Worm (Caenorhabditis elegans) whole organism, L1 larva: ENCODE results near the gene Y45F3A.4.

Experiments used
- C04F5.9 ChIP-seq: sonication (generic microtip); optimal IDR thresholded peaks from 2 replicates; lab custom pipeline; 2016; ENCODE audit warnings: missing genetic modification characterization, missing compliant biosample characterization
- C16A3.4 ChIP-seq: fragments of 150-350 bp; optimal IDR thresholded peaks from 2 replicates; lab custom pipeline; 2014; ENCODE audit warnings: missing biosample characterization, missing genetic modification characterization
- Y116A8C.19 ChIP-seq: sonication (generic microtip); optimal IDR thresholded peaks from 2 replicates; lab custom pipeline; 2016; ENCODE audit warnings: missing compliant biosample characterization, missing genetic modification characterization, borderline replicate concordance
- alr-1 ChIP-seq: fragments of 200-800 bp; sonication (Bioruptor generic); optimal IDR thresholded peaks from 2 replicates; lab custom pipeline; 2018; ENCODE audit warnings: borderline replicate concordance, mild to moderate bottlenecking, missing genetic modification characterization, missing compliant biosample characterization
- aly-2 ChIP-seq: fragments of 150-350 bp; optimal IDR thresholded peaks from 2 replicates; lab custom pipeline; 2014; ENCODE audit warnings: missing biosample characterization, missing genetic modification characterization
- ama-1 ChIP-seq: fragments of 150-350 bp; optimal IDR thresholded peaks from 2 replicates; lab custom pipeline; 2014
- ceh-8 ChIP-seq: fragments of 200-800 bp; sonication (Bioruptor generic); optimal IDR thresholded peaks from 2 replicates; lab custom pipeline; 2018; ENCODE audit warnings: mild to moderate bottlenecking, missing genetic modification characterization, moderate library complexity, missing compliant biosample characterization
- ceh-88 ChIP-seq: fragments of 200-800 bp; sonication (Bioruptor generic); IDR thresholded peaks from 2 replicates; pipeline ENCODE4 v1.3.6; 2022; ENCODE audit warnings: missing genetic modification characterization, missing compliant biosample characterization
- ces-1 ChIP-seq: fragments of 150-350 bp; optimal IDR thresholded peaks from 2 replicates; lab custom pipeline; 2014; ENCODE audit warnings: missing biosample characterization, missing genetic modification reagents, missing genetic modification characterization
- dsc-1 ChIP-seq: sonication (generic microtip); optimal IDR thresholded peaks from 2 replicates; lab custom pipeline; 2016; ENCODE audit warnings: mild to moderate bottlenecking, missing genetic modification characterization, missing compliant biosample characterization
- efl-1 ChIP-seq, 4 experiments: fragments of 150-350 bp; optimal IDR thresholded peaks in 3 of 4; peaks in 1 of 4; 1 replicate in 1 of 4; 2 replicates in 3 of 4; lab custom pipeline; 2014; ENCODE audit warnings: missing biosample characterization in 2 of 4, missing genetic modification characterization in 2 of 4, missing genetic modification reagents in 2 of 4
- efl-3 ChIP-seq: fragments of 200-800 bp; sonication (Bioruptor generic); optimal IDR thresholded peaks from 2 replicates; lab custom pipeline; 2018; ENCODE audit warnings: mild to moderate bottlenecking, missing genetic modification characterization, missing compliant biosample characterization
- egl-13 ChIP-seq: sonication (generic microtip); optimal IDR thresholded peaks from 2 replicates; lab custom pipeline; 2016; ENCODE audit warnings: missing genotype, missing genetic modification reagents, missing genetic modification characterization, missing compliant biosample characterization
- elt-3 ChIP-seq, 6 experiments: fragments of 150-350 bp in 1 of 6; sonication (generic microtip); optimal IDR thresholded peaks; 2 replicates each; lab custom pipeline; 2017 to 2018; ENCODE audit warnings: missing biosample characterization in 6 of 6, missing genetic modification characterization in 6 of 6, inconsistent platforms in 1 of 6
- fkh-10 ChIP-seq: sonication (generic microtip); optimal IDR thresholded peaks from 2 replicates; lab custom pipeline; 2017; ENCODE audit warnings: missing biosample characterization, missing genetic modification reagents, missing genetic modification characterization
- fkh-8 ChIP-seq: sonication (generic microtip); optimal IDR thresholded peaks from 2 replicates; lab custom pipeline; 2016; ENCODE audit warnings: mild to moderate bottlenecking, missing genetic modification characterization, missing compliant biosample characterization
- fos-1 ChIP-seq: fragments of 150-350 bp; optimal IDR thresholded peaks from 2 replicates; lab custom pipeline; 2014; ENCODE audit warnings: missing biosample characterization, missing genetic modification characterization
- hlh-4 ChIP-seq: sonication (generic microtip); optimal IDR thresholded peaks from 2 replicates; lab custom pipeline; 2016; ENCODE audit warnings: mild to moderate bottlenecking, missing genetic modification characterization, missing compliant biosample characterization
- irx-1 ChIP-seq: sonication (generic microtip); optimal IDR thresholded peaks from 2 replicates; lab custom pipeline; 2016; ENCODE audit warnings: missing genetic modification characterization, missing compliant biosample characterization
- isw-1 ChIP-seq: fragments of 200-800 bp; sonication (Bioruptor generic); IDR thresholded peaks from 2 replicates; pipeline ENCODE4 v1.3.6; 2022; ENCODE audit warnings: missing genetic modification characterization, missing compliant biosample characterization
- jun-1 ChIP-seq: fragments of 150-350 bp; optimal IDR thresholded peaks from 2 replicates; lab custom pipeline; 2014; ENCODE audit warnings: missing biosample characterization, missing genetic modification reagents, missing genetic modification characterization
- lin-13 ChIP-seq: fragments of 150-350 bp; optimal IDR thresholded peaks from 2 replicates; lab custom pipeline; 2014; ENCODE audit warnings: missing biosample characterization, missing genetic modification reagents, missing genetic modification characterization
- lin-14 ChIP-seq: fragments of 200-800 bp; sonication (Bioruptor generic); optimal IDR thresholded peaks from 2 replicates; lab custom pipeline; 2018; ENCODE audit warnings: mild to moderate bottlenecking, missing genetic modification characterization, moderate library complexity, missing compliant biosample characterization
- lin-35 ChIP-seq, 2 experiments: fragments of 150-350 bp; optimal IDR thresholded peaks; 2 replicates each; lab custom pipeline; 2014; ENCODE audit warnings: missing biosample characterization in 2 of 2, missing genetic modification characterization in 2 of 2, missing genetic modification reagents in 2 of 2
- lin-39 ChIP-seq: fragments of 150-350 bp; optimal IDR thresholded peaks from 2 replicates; lab custom pipeline; 2014; ENCODE audit warnings: missing biosample characterization, missing genetic modification reagents, missing genetic modification characterization
- lir-3 ChIP-seq: sonication (generic microtip); optimal IDR thresholded peaks from 2 replicates; lab custom pipeline; 2016; ENCODE audit warnings: mild to moderate bottlenecking, missing genetic modification characterization, moderate library complexity, missing compliant biosample characterization; ENCODE audit not compliant: poor library complexity
- mdl-1 ChIP-seq, 2 experiments: fragments of 150-350 bp; optimal IDR thresholded peaks; 2 replicates each; lab custom pipeline; 2014 to 2017; ENCODE audit warnings: missing biosample characterization in 2 of 2, missing genetic modification characterization in 2 of 2, inconsistent platforms in 1 of 2
- nhr-11 ChIP-seq: fragments of 150-350 bp; optimal IDR thresholded peaks from 2 replicates; lab custom pipeline; 2014; ENCODE audit warnings: missing biosample characterization, missing genetic modification characterization
- nhr-19 ChIP-seq: fragments of 200-800 bp; sonication (Bioruptor generic); conservative IDR thresholded peaks from 2 replicates; pipeline ENCODE4 v1.3.6; 2022; ENCODE audit warnings: missing genetic modification characterization, missing compliant biosample characterization
- nhr-47 ChIP-seq: sonication (generic microtip); optimal IDR thresholded peaks from 2 replicates; lab custom pipeline; 2016; ENCODE audit warnings: mild to moderate bottlenecking, missing genetic modification characterization, moderate library complexity, missing compliant biosample characterization
- nhr-84 ChIP-seq: sonication (generic microtip); optimal IDR thresholded peaks from 2 replicates; lab custom pipeline; 2017; ENCODE audit warnings: missing biosample characterization, missing genetic modification characterization
- nhr-85 ChIP-seq: sonication (generic microtip); peaks from one replicate; lab custom pipeline; 2016; ENCODE audit warnings: missing genetic modification characterization, inconsistent platforms, missing compliant biosample characterization
- nhr-90 ChIP-seq: sonication (generic microtip); optimal IDR thresholded peaks from 2 replicates; lab custom pipeline; 2016; ENCODE audit warnings: mild to moderate bottlenecking, missing genetic modification characterization, missing compliant biosample characterization; ENCODE audit not compliant: poor library complexity
- pax-3 ChIP-seq: fragments of 200-800 bp; sonication (Bioruptor generic); optimal IDR thresholded peaks from 2 replicates; lab custom pipeline; 2018; ENCODE audit warnings: mild to moderate bottlenecking, missing genetic modification characterization, moderate library complexity, missing compliant biosample characterization
- rnt-1 ChIP-seq: sonication (generic microtip); optimal IDR thresholded peaks from 2 replicates; lab custom pipeline; 2016; ENCODE audit warnings: mild to moderate bottlenecking, missing genetic modification characterization, moderate library complexity, missing compliant biosample characterization
- snpc-4 ChIP-seq: fragments of 150-350 bp; optimal IDR thresholded peaks from 2 replicates; lab custom pipeline; 2014; ENCODE audit warnings: missing biosample characterization, missing genetic modification characterization
- snu-23 ChIP-seq: sonication (generic microtip); optimal IDR thresholded peaks from 2 replicates; lab custom pipeline; 2016; ENCODE audit warnings: missing genetic modification characterization, missing compliant biosample characterization
- sup-37 ChIP-seq: fragments of 200-800 bp; sonication (Bioruptor generic); optimal IDR thresholded peaks from 2 replicates; lab custom pipeline; 2018; ENCODE audit warnings: mild to moderate bottlenecking, missing genetic modification characterization, missing compliant biosample characterization
- swsn-7 ChIP-seq: sonication (generic microtip); optimal IDR thresholded peaks from 2 replicates; lab custom pipeline; 2016; ENCODE audit warnings: missing genetic modification characterization, missing compliant biosample characterization
- unc-130 ChIP-seq: fragments of 150-350 bp; optimal IDR thresholded peaks from 2 replicates; lab custom pipeline; 2017; ENCODE audit warnings: missing biosample characterization, missing genetic modification characterization, inconsistent platforms
- unc-30 ChIP-seq: sonication (generic microtip); optimal IDR thresholded peaks from 2 replicates; lab custom pipeline; 2017; ENCODE audit warnings: missing biosample characterization, missing genetic modification characterization
- unc-62 ChIP-seq: fragments of 150-350 bp; optimal IDR thresholded peaks from 2 replicates; lab custom pipeline; 2014; ENCODE audit warnings: missing biosample characterization, missing genetic modification reagents, missing genetic modification characterization
- unc-86 ChIP-seq: sonication (generic microtip); optimal IDR thresholded peaks from 2 replicates; lab custom pipeline; 2016; ENCODE audit warnings: missing genetic modification characterization, missing compliant biosample characterization
- vab-15 ChIP-seq: sonication (generic microtip); optimal IDR thresholded peaks from 2 replicates; lab custom pipeline; 2017; ENCODE audit warnings: missing genotype, mild to moderate bottlenecking, missing genetic modification characterization, missing compliant biosample characterization
- xbp-1 ChIP-seq: sonication (generic microtip); optimal IDR thresholded peaks from 2 replicates; lab custom pipeline; 2016; ENCODE audit warnings: missing genetic modification characterization, missing compliant biosample characterization
- zag-1 ChIP-seq: fragments of 150-350 bp; optimal IDR thresholded peaks from 2 replicates; lab custom pipeline; 2014; ENCODE audit warnings: missing biosample characterization, missing genetic modification characterization
- zip-4 ChIP-seq: fragments of 200-800 bp; sonication (Bioruptor generic); optimal IDR thresholded peaks from 2 replicates; lab custom pipeline; 2018; ENCODE audit warnings: mild to moderate bottlenecking, missing genetic modification characterization, moderate library complexity, missing compliant biosample characterization
- ztf-11 ChIP-seq, 2 experiments: sonication (generic microtip); optimal IDR thresholded peaks; 2 replicates each; lab custom pipeline; 2016 to 2017; ENCODE audit warnings: missing genetic modification characterization in 2 of 2, missing biosample characterization in 1 of 2, missing compliant biosample characterization in 1 of 2

The Y45F3A.4 gene

DNA sequence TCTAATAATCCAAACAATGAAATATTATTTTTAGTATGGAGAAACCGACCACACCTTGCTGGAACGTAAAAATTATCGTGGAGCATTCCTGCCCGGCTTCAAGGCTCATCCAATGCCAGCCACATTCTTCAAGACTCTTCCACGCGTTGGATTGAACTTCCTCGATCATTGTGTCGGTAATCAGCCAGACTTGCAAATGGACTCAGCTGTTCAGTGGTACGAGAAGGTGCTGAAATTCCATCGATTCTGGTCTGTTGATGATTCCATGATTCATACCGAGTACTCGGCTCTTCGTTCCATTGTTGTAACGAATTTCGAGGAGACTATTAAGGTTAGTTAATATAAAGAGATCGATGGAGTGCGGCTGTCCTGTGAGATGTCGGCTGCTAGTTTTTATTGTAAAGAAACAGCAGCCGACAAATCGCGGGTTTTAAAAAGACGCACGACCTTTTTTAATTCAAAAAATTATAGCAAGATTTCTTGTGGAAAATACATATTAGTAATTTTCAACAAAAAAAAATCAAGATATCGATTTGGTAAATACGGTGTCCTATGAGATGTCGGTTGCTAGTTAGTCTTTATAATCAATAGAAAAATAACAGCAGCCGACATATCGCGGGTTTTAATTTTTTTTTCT lies 39.0 kb downstream of the Y45F3A.4 start:
- TF ChIP-seq unc-30 (tag; lab: Kevin White, UChicago) (no peak), C16A3.4 (tag; lab: Kevin White, UChicago) (no peak), ceh-88 (GFP tag; lab: Robert Waterston, UW) (no peak), lin-14 (GFP tag; lab: Kevin White, UChicago) (no peak), nhr-11 (no peak), nhr-85 (tag; lab: Kevin White, UChicago) (peak; percentile 15), unc-86 (no peak), nhr-90 (tag; lab: Kevin White, UChicago) (peak; percentile 16), snpc-4 (no peak), alr-1 (no peak), elt-3 (tag; optimal IDR thresholded peaks at IDR 0.05; lab: Kevin White, UChicago) (no peak), nhr-84 (tag; lab: Kevin White, UChicago) (no peak), ama-1 (lab: Kevin White, UChicago) (no peak), xbp-1 (tag; lab: Kevin White, UChicago) (no peak)

DNA sequence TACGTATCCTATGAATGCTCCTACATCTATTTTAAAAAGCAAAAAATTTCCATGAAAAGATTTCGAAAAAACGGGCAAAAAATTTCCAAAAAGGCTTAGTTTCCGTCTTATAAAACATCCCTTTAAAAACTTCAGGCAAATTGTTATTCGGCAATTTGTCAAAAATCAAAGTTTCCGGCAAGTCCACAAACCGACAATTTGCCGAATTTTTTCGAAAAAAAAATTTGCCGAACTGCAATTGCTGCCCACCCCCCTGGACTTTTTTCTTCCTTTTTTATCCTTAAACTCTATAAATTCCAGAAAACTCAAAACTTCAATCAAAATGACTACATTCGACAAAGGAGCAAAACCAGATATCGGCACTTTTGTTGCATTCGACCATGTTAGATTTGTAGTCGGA lies 40.0 kb downstream of the Y45F3A.4 start, which contains the start of gene hpd-1:
TSS of gene hpd-1 (plus strand) at position 301 of the 400 bp plus-strand sequence.
- no peak for TF ChIP-seq egl-13
- TF ChIP-seq Y116A8C.19 (tag; lab: Kevin White, UChicago), result no peak
- no peak for TF ChIP-seq zag-1
- TF ChIP-seq ceh-8 (GFP tag; lab: Kevin White, UChicago), result no peak
- no peak for TF ChIP-seq rnt-1 (tag; lab: Kevin White, UChicago)
- TF ChIP-seq efl-3, result no peak
- TF ChIP-seq elt-3 (tag; optimal IDR thresholded peaks at IDR 0.05; lab: Kevin White, UChicago), result no peak
- TF ChIP-seq snu-23, result no peak
- no peak for TF ChIP-seq mdl-1 (tag; optimal IDR thresholded peaks at IDR 0.05; lab: Kevin White, UChicago)
- no peak for TF ChIP-seq lin-13 (GFP tag; lab: Kevin White, UChicago)
- no peak for TF ChIP-seq swsn-7 (tag; lab: Kevin White, UChicago)
- no peak for TF ChIP-seq C04F5.9 (tag; lab: Kevin White, UChicago)
- no peak for TF ChIP-seq lir-3 (tag; lab: Kevin White, UChicago)
- TF ChIP-seq lin-39 (tag; lab: Kevin White, UChicago), result no peak
- no peak for TF ChIP-seq sup-37 (GFP tag; lab: Kevin White, UChicago)

DNA sequence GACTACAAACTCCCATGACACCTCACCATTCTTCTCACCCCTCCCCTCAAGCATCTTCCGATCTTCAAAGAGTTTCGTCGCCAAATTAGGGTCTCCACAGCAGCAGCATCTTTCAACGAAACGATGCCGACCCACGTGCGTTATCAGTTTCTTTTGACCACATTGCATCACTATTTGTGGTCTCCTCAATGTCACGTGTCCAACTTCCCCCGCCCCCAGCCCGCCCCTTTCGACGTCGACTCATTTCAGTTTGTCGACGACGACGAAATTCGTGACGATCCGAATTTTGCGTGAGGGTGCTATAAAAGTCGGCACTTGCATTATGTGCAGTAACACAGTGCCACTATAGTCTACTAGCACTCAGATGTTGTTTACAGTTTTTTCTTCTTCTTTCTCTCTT lies 41.0 kb downstream of the Y45F3A.4 start:
- no peak for TF ChIP-seq fkh-8 (tag; lab: Kevin White, UChicago)
- no peak for TF ChIP-seq aly-2
- peak; percentile 62 for TF ChIP-seq nhr-19
- no peak for TF ChIP-seq pax-3 (tag; lab: Kevin White, UChicago)
- no peak for TF ChIP-seq efl-1 (optimal IDR thresholded peaks at IDR 0.05; lab: Kevin White, UChicago)
- peak in 1 of 2 experiments; percentile 64 for TF ChIP-seq efl-1 (GFP tag; optimal IDR thresholded peaks at IDR 0.05 in 1 of 2; lab: Kevin White, UChicago)
- TF ChIP-seq ces-1 (GFP tag; lab: Kevin White, UChicago), result no peak
- TF ChIP-seq hlh-4 (tag; lab: Kevin White, UChicago), result no peak
- no peak for TF ChIP-seq ztf-11 (tag; optimal IDR thresholded peaks at IDR 0.05; lab: Kevin White, UChicago)
- no peak for TF ChIP-seq egl-13
- TF ChIP-seq unc-130 (tag; lab: Kevin White, UChicago), result no peak
- no peak for TF ChIP-seq nhr-47 (tag; lab: Kevin White, UChicago)
- no peak for TF ChIP-seq ama-1 (lab: Kevin White, UChicago)
- TF ChIP-seq snu-23, result peak; percentile 29
- no peak for TF ChIP-seq unc-62 (GFP tag; lab: Kevin White, UChicago)
- TF ChIP-seq sup-37 (GFP tag; lab: Kevin White, UChicago), result no peak
- no peak for TF ChIP-seq lin-39 (tag; lab: Kevin White, UChicago)
- peak in 1 of 2 experiments; percentile 59 for TF ChIP-seq lin-35 (GFP tag; optimal IDR thresholded peaks at IDR 0.05; lab: Kevin White, UChicago)
- TF ChIP-seq irx-1, result no peak
- no peak for TF ChIP-seq jun-1 (tag; lab: Kevin White, UChicago)
- TF ChIP-seq C16A3.4 (tag; lab: Kevin White, UChicago), result no peak
- TF ChIP-seq vab-15, result no peak
- TF ChIP-seq fos-1 (tag; lab: Kevin White, UChicago), result no peak
- no peak for TF ChIP-seq alr-1
- TF ChIP-seq fkh-10 (GFP tag; lab: Kevin White, UChicago), result no peak
- TF ChIP-seq isw-1, result no peak
- TF ChIP-seq zip-4 (GFP tag; lab: Kevin White, UChicago), result no peak
- TF ChIP-seq dsc-1 (tag; lab: Kevin White, UChicago), result no peak
